Fruit fly (Drosophila melanogaster) whole organism: Measurements from ENCODE around the gene Rab6.

Experiments
- CG8478 ChIP-seq: fragments of >200 bp; optimal IDR thresholded peaks from 2 replicates; lab custom pipeline; 2018; ENCODE audit warnings: inconsistent platforms
- Dll ChIP-seq: fragments of >200 bp; optimal IDR thresholded peaks from 2 replicates; lab custom pipeline; 2017
- EcR ChIP-seq, 2 experiments: fragments of >200 bp; optimal IDR thresholded peaks; 2 replicates each; lab custom pipeline; 2017; ENCODE audit warnings: missing biosample characterization in 2 of 2, missing genetic modification characterization in 2 of 2, missing genetic modification reagents in 2 of 2
- pan ChIP-seq: fragments of >200 bp; optimal IDR thresholded peaks from 2 replicates; lab custom pipeline; 2017
- psq ChIP-seq: fragments of >200 bp; optimal IDR thresholded peaks from 2 replicates; lab custom pipeline; 2017
- usp ChIP-seq: fragments of >200 bp; optimal IDR thresholded peaks from 2 replicates; lab custom pipeline; 2017; ENCODE audit warnings: missing biosample characterization, missing genetic modification characterization, mixed read lengths

DNA sequence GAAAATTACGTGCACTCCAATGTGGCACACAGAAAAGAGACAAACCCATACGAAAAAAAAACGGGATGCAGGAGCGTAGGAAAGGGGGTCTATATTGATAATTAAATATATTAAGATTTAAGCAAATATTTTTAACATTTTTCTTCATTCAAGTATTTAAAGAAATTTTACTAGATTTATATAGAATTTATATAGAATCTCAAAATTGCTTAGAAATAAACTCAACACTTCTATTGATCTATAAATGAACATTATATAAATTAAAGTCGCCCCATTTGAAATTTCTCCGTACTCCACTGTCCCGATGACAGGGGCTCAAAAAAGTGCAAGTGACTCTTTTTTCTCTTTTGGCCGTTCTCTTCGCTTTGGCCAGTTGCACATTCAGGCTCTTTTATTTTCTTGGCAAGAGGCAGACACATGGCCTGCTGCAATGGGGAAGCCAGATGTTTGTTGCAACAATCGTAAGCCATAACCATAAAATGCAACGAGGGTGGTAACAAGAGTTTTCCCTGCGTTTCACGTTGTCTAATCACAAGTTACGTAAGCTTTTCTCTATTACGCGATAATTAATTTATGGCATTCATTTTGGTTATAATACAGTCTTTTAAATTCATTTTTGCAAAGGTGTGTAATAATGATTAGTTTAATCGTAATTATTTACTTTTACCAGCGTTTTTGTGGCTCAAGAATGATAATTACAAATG is 43.1 kb downstream of the Rab6 start:
- TF ChIP-seq EcR (GFP tag; optimal IDR thresholded peaks at IDR 0.05; lab: Kevin White, UChicago) (no peak), psq (lab: Kevin White, UChicago) (no peak), CG8478 (no peak), pan (lab: Kevin White, UChicago) (no peak), usp (GFP tag; lab: Kevin White, UChicago) (no peak), Dll (lab: Kevin White, UChicago) (no peak)
